Fruit fly (Drosophila melanogaster) whole organism, embryonic: ENCODE data around the gene CG32344.

Experiments
- Adf1 ChIP-seq: fragments of 200-800 bp; sonication (Bioruptor generic); IDR thresholded peaks from 2 replicates; pipeline ENCODE4 v1.3.6; 2022; ENCODE audit warnings: missing biosample characterization, missing genetic modification characterization
- CG10209 ChIP-seq: fragments of 200-800 bp; sonication (Bioruptor generic); optimal IDR thresholded peaks from 3 replicates; lab custom pipeline; 2017; ENCODE audit warnings: missing biosample characterization, mild to moderate bottlenecking, missing genetic modification characterization, missing genetic modification reagents
- CG10565 ChIP-seq: fragments of 200-800 bp; sonication (Bioruptor generic); optimal IDR thresholded peaks from 3 replicates; lab custom pipeline; 2016; ENCODE audit warnings: missing biosample characterization, mild to moderate bottlenecking, missing genetic modification characterization
- CG11696 ChIP-seq: fragments of 200-800 bp; sonication (Bioruptor generic); IDR thresholded peaks from 2 replicates; pipeline ENCODE4 v1.3.6; 2022; ENCODE audit warnings: missing biosample characterization, missing genetic modification characterization
- CG1233 ChIP-seq: fragments of 200-800 bp; sonication (Bioruptor generic); optimal IDR thresholded peaks from 4 replicates; lab custom pipeline; 2018; ENCODE audit warnings: missing biosample characterization, mild to moderate bottlenecking, missing genetic modification characterization
- CG13894 ChIP-seq: fragments of 200-800 bp; sonication (Bioruptor generic); optimal IDR thresholded peaks from 3 replicates; lab custom pipeline; 2018; ENCODE audit warnings: missing biosample characterization, mild to moderate bottlenecking, missing genetic modification characterization, moderate library complexity
- CG14050 ChIP-seq: fragments of 200-800 bp; sonication (Bioruptor generic); IDR thresholded peaks from 3 replicates; pipeline ENCODE4 v1.3.6; 2022; ENCODE audit warnings: missing biosample characterization, missing genetic modification characterization
- CG14965 ChIP-seq: fragments of 200-800 bp; sonication (Bioruptor generic); optimal IDR thresholded peaks from 2 replicates; lab custom pipeline; 2016; ENCODE audit warnings: missing biosample characterization, missing genetic modification characterization, borderline replicate concordance
- CG15073 ChIP-seq: fragments of 200-800 bp; sonication (Bioruptor generic); optimal IDR thresholded peaks from 2 replicates; lab custom pipeline; 2016; ENCODE audit warnings: missing biosample characterization, missing genetic modification characterization
- CG15696 ChIP-seq: fragments of 200-800 bp; sonication (Bioruptor generic); optimal IDR thresholded peaks from 2 replicates; lab custom pipeline; 2019; ENCODE audit warnings: missing biosample characterization, mild to moderate bottlenecking, missing genetic modification characterization, moderate library complexity
- CG16863 ChIP-seq: fragments of 200-800 bp; sonication (Bioruptor generic); optimal IDR thresholded peaks from 3 replicates; lab custom pipeline; 2016; ENCODE audit warnings: missing biosample characterization, missing genetic modification characterization
- CG17385 ChIP-seq: fragments of 200-800 bp; sonication (Bioruptor generic); optimal IDR thresholded peaks from 3 replicates; lab custom pipeline; 2018; ENCODE audit warnings: missing biosample characterization, mild to moderate bottlenecking, missing genetic modification characterization
- CG17802 ChIP-seq: fragments of 200-800 bp; sonication (Bioruptor generic); optimal IDR thresholded peaks from 2 replicates; lab custom pipeline; 2018; ENCODE audit warnings: missing biosample characterization, mild to moderate bottlenecking, missing genetic modification characterization, moderate library complexity
- CG2116 ChIP-seq: fragments of 200-800 bp; sonication (Bioruptor generic); optimal IDR thresholded peaks from 3 replicates; lab custom pipeline; 2018; ENCODE audit warnings: missing biosample characterization, mild to moderate bottlenecking, missing genetic modification characterization
- CG34224 ChIP-seq: fragments of 200-800 bp; sonication (Bioruptor generic); IDR thresholded peaks from 3 replicates; pipeline ENCODE4 v1.3.6; 2022; ENCODE audit warnings: missing biosample characterization, missing genetic modification characterization; ENCODE audit not compliant: partially characterized antibody
- CG3847 ChIP-seq: fragments of 200-800 bp; sonication (Bioruptor generic); IDR thresholded peaks from 2 replicates; pipeline ENCODE4 v1.3.6; 2022; ENCODE audit warnings: missing biosample characterization, missing genetic modification characterization
- CG4617 ChIP-seq: fragments of 200-800 bp; sonication (Bioruptor generic); optimal IDR thresholded peaks from 3 replicates; lab custom pipeline; 2016; ENCODE audit warnings: missing biosample characterization, missing genetic modification characterization, borderline replicate concordance
- CG5245 ChIP-seq: fragments of 200-800 bp; sonication (Bioruptor generic); optimal IDR thresholded peaks from 3 replicates; lab custom pipeline; 2016; ENCODE audit warnings: missing biosample characterization, missing genetic modification characterization
- CG9932 ChIP-seq: fragments of 200-800 bp; sonication (Bioruptor generic); IDR thresholded peaks from 2 replicates; pipeline ENCODE4 v1.3.6; 2022; ENCODE audit warnings: missing biosample characterization, missing genetic modification characterization
- CHES-1-like ChIP-seq: fragments of 200-800 bp; sonication (Bioruptor generic); optimal IDR thresholded peaks from 2 replicates; lab custom pipeline; 2016; ENCODE audit warnings: missing biosample characterization, missing genetic modification characterization
- D19B ChIP-seq: fragments of 200-800 bp; sonication (Bioruptor generic); optimal IDR thresholded peaks from 2 replicates; lab custom pipeline; 2017; ENCODE audit warnings: missing biosample characterization, mild to moderate bottlenecking, missing genetic modification characterization
- Deaf1 ChIP-seq: fragments of 200-800 bp; optimal IDR thresholded peaks from 3 replicates; lab custom pipeline; 2019; ENCODE audit warnings: missing biosample characterization, mild to moderate bottlenecking, missing genetic modification characterization, moderate library complexity
- Dfd ChIP-seq, 2 experiments: fragments of >200 bp; optimal IDR thresholded peaks; 2 replicates each; lab custom pipeline; 2017; ENCODE audit warnings: missing biosample characterization in 2 of 2, missing genetic modification characterization in 2 of 2
- Dip3 ChIP-seq: fragments of 200-800 bp; sonication (Bioruptor generic); optimal IDR thresholded peaks from 3 replicates; lab custom pipeline; 2016; ENCODE audit warnings: missing biosample characterization, missing genetic modification characterization
- Dp ChIP-seq: fragments of 200-800 bp; sonication (Bioruptor generic); optimal IDR thresholded peaks from 2 replicates; lab custom pipeline; 2018; ENCODE audit warnings: missing biosample characterization, mild to moderate bottlenecking, missing genetic modification characterization, moderate library complexity
- Drgx ChIP-seq: fragments of 200-800 bp; sonication (Bioruptor generic); IDR thresholded peaks from 2 replicates; pipeline ENCODE4 v1.3.6; 2022; ENCODE audit warnings: missing biosample characterization, missing genetic modification characterization
- Hand ChIP-seq: fragments of 200-800 bp; sonication (Bioruptor generic); optimal IDR thresholded peaks from 2 replicates; lab custom pipeline; 2017; ENCODE audit warnings: mild to moderate bottlenecking, missing biosample characterization, missing genetic modification reagents, missing genetic modification characterization
- Hmr ChIP-seq: fragments of 200-800 bp; sonication (Bioruptor generic); optimal IDR thresholded peaks from 3 replicates; lab custom pipeline; 2017; ENCODE audit warnings: mild to moderate bottlenecking, missing biosample characterization, missing genetic modification reagents, missing genetic modification characterization
- MTF-1 ChIP-seq: fragments of 200-800 bp; sonication (Bioruptor generic); optimal IDR thresholded peaks from 2 replicates; lab custom pipeline; 2018; ENCODE audit warnings: missing biosample characterization, mild to moderate bottlenecking, missing genetic modification characterization, borderline replicate concordance
- Mad ChIP-seq: fragments of 200-800 bp; sonication (Bioruptor generic); optimal IDR thresholded peaks from 2 replicates; lab custom pipeline; 2016; ENCODE audit warnings: missing biosample characterization, missing genetic modification characterization
- Neu2 ChIP-seq: fragments of 200-800 bp; sonication (Bioruptor generic); optimal IDR thresholded peaks from 3 replicates; lab custom pipeline; 2016; ENCODE audit warnings: missing biosample characterization, missing genetic modification characterization, borderline replicate concordance
- Nf-YB ChIP-seq: fragments of 200-800 bp; sonication (Bioruptor generic); optimal IDR thresholded peaks from 3 replicates; lab custom pipeline; 2019; ENCODE audit warnings: missing biosample characterization, mild to moderate bottlenecking, missing genetic modification characterization, moderate library complexity
- Opbp ChIP-seq: fragments of 200-800 bp; sonication (Bioruptor generic); IDR thresholded peaks from 3 replicates; pipeline ENCODE4 v1.3.6; 2022; ENCODE audit warnings: missing biosample characterization, missing genetic modification characterization; ENCODE audit not compliant: partially characterized antibody
- Ptx1 ChIP-seq: fragments of 200-800 bp; sonication (Bioruptor generic); IDR thresholded peaks from 2 replicates; pipeline ENCODE4 v1.3.6; 2022; ENCODE audit warnings: missing biosample characterization, missing genetic modification characterization
- ase ChIP-seq: fragments of 200-800 bp; sonication (Bioruptor generic); IDR thresholded peaks from 3 replicates; pipeline ENCODE4 v1.3.6; 2022; ENCODE audit warnings: missing biosample characterization, missing genetic modification characterization
- bigmax ChIP-seq: fragments of 200-800 bp; sonication (Bioruptor generic); optimal IDR thresholded peaks from 2 replicates; lab custom pipeline; 2018; ENCODE audit warnings: missing biosample characterization, mild to moderate bottlenecking, missing genetic modification characterization
- gsb-n ChIP-seq: fragments of 200-800 bp; sonication (Bioruptor generic); optimal IDR thresholded peaks from 3 replicates; lab custom pipeline; 2018; ENCODE audit warnings: missing biosample characterization, mild to moderate bottlenecking, missing genetic modification characterization
- hkb ChIP-seq, 2 experiments: fragments of 200-800 bp in 1 of 2; fragments of >200 bp in 1 of 2; sonication (Bioruptor generic) in 1 of 2; IDR thresholded peaks in 1 of 2; optimal IDR thresholded peaks in 1 of 2; 2 replicates each; pipeline versions ENCODE4 v1.3.6 to Lab custom; 2017 to 2022; ENCODE audit warnings: missing biosample characterization in 1 of 2, missing genetic modification characterization in 1 of 2
- inv ChIP-seq: fragments of 200-800 bp; sonication (Bioruptor generic); IDR thresholded peaks from 2 replicates; pipeline ENCODE4 v1.3.6; 2022; ENCODE audit warnings: missing biosample characterization, missing genetic modification characterization; ENCODE audit not compliant: partially characterized antibody
- lab ChIP-seq: fragments of 200-800 bp; sonication (Bioruptor generic); optimal IDR thresholded peaks from 3 replicates; lab custom pipeline; 2017; ENCODE audit warnings: missing biosample characterization, missing genetic modification characterization, mild to moderate bottlenecking, moderate library complexity, missing genetic modification reagents
- lmd ChIP-seq: fragments of 200-800 bp; sonication (Bioruptor generic); IDR thresholded peaks from 2 replicates; pipeline ENCODE4 v1.3.6; 2022; ENCODE audit warnings: missing biosample characterization, missing genetic modification characterization
- mirr ChIP-seq: fragments of 200-800 bp; sonication (Bioruptor generic); optimal IDR thresholded peaks from 3 replicates; lab custom pipeline; 2018; ENCODE audit warnings: missing biosample characterization, mild to moderate bottlenecking, missing genetic modification characterization
- odd ChIP-seq: fragments of 200-800 bp; sonication (Bioruptor generic); optimal IDR thresholded peaks from 2 replicates; lab custom pipeline; 2017; ENCODE audit warnings: missing biosample characterization, mild to moderate bottlenecking, missing genetic modification characterization
- pho ChIP-seq: fragments of 200-800 bp; sonication (Bioruptor generic); optimal IDR thresholded peaks from 2 replicates; lab custom pipeline; 2016; ENCODE audit warnings: missing biosample characterization, missing genetic modification characterization
- phol ChIP-seq: fragments of 200-800 bp; sonication (Bioruptor generic); optimal IDR thresholded peaks from 3 replicates; lab custom pipeline; 2018; ENCODE audit warnings: missing biosample characterization, mild to moderate bottlenecking, missing genetic modification characterization, moderate library complexity
- repo ChIP-seq: fragments of 200-800 bp; sonication (Bioruptor generic); optimal IDR thresholded peaks from 2 replicates; lab custom pipeline; 2016; ENCODE audit warnings: missing biosample characterization, missing genetic modification characterization
- ro ChIP-seq: fragments of 200-800 bp; sonication (Bioruptor generic); IDR thresholded peaks from 2 replicates; pipeline ENCODE4 v1.3.6; 2022; ENCODE audit warnings: missing biosample characterization, missing genetic modification characterization
- sim ChIP-seq: fragments of 200-800 bp; sonication (Bioruptor generic); IDR thresholded peaks from 2 replicates; pipeline ENCODE4 v1.3.6; 2022; ENCODE audit warnings: missing biosample characterization, missing genetic modification characterization
- tap ChIP-seq: fragments of 200-800 bp; optimal IDR thresholded peaks from 3 replicates; lab custom pipeline; 2019; ENCODE audit warnings: missing biosample characterization, mild to moderate bottlenecking, missing genetic modification characterization, moderate library complexity
- toy ChIP-seq: fragments of 200-800 bp; sonication (Bioruptor generic); IDR thresholded peaks from 2 replicates; pipeline ENCODE4 v1.3.6; 2022; ENCODE audit warnings: missing biosample characterization, missing genetic modification characterization

Gene CG32344

DNA sequence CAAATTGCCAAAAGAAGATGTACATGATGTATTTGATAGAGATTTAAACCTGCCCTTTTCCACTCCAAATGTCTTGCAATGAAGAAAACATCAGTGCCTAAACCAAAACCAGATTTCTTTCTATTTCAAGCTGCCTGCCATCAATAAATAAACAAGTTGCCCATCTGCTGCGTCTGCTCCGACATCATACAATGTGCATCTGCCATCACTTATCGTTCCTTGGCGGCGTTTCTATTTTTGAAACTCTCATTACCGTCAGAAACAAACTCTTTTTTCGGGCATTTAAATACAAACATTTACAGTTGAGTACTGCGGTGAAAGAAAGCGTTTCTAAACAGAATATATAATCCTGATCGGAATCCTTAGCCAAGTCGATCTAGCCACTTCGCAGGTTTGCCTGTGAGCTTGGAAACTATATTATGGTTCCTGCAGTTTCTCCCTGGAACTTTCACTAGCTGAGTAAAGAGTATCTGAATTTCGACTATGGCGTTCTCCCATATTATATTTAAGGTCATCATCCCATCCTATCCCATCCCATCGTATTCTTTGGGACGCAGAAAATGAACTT, 29.6 kb downstream of the CG32344 start (continued):
- no peak for TF ChIP-seq CG14965
- TF ChIP-seq lab = no peak
- no peak for TF ChIP-seq Ptx1
- TF ChIP-seq CG1233 = peak; percentile 13
- no peak for TF ChIP-seq Hand
- TF ChIP-seq Mad (GFP tag; lab: Kevin White, UChicago) = no peak
- no peak for TF ChIP-seq CG2116 (GFP tag; lab: Kevin White, UChicago)
- TF ChIP-seq Dip3 (GFP tag; lab: Kevin White, UChicago) = no peak
- TF ChIP-seq phol (tag; lab: Kevin White, UChicago) = peak; percentile 62
- no peak for TF ChIP-seq CG17802 (tag; lab: Kevin White, UChicago)
- TF ChIP-seq mirr (GFP tag; lab: Kevin White, UChicago) = no peak
- TF ChIP-seq Dp (GFP tag; lab: Kevin White, UChicago) = no peak
- no peak for TF ChIP-seq CG17385
- TF ChIP-seq pho (GFP tag; lab: Kevin White, UChicago) = no peak
- TF ChIP-seq lmd (GFP tag; lab: Robert Waterston, UW) = peak; percentile 14; the same call in 1 of the 2 replicates
- peak; percentile 23 for TF ChIP-seq CG10209 (GFP tag; lab: Kevin White, UChicago)
- TF ChIP-seq Drgx (GFP tag; lab: Robert Waterston, UW) = no peak
- no peak for TF ChIP-seq CG10565 (GFP tag; lab: Kevin White, UChicago)
- peak; percentile 56 for TF ChIP-seq CG15696
- TF ChIP-seq CG16863 (GFP tag; lab: Kevin White, UChicago) = peak; percentile 31
- TF ChIP-seq CG15073 (GFP tag; lab: Kevin White, UChicago) = no peak
- no peak for TF ChIP-seq bigmax (GFP tag; lab: Kevin White, UChicago)
- no peak for TF ChIP-seq repo (GFP tag; lab: Kevin White, UChicago)
- no peak for TF ChIP-seq Adf1 (GFP tag; lab: Robert Waterston, UW)
- TF ChIP-seq Nf-YB = peak; percentile 15
- no peak for TF ChIP-seq Hmr
- no peak for TF ChIP-seq CG4617
- peak; percentile 22 for TF ChIP-seq CG5245 (GFP tag; lab: Kevin White, UChicago)
- TF ChIP-seq CG34224 (GFP tag; lab: Robert Waterston, UW) = no peak
- TF ChIP-seq ro (GFP tag; lab: Robert Waterston, UW) = no peak
- no peak for TF ChIP-seq Deaf1
- no peak for TF ChIP-seq inv (GFP tag; lab: Robert Waterston, UW)
- TF ChIP-seq CG3847 (GFP tag; lab: Robert Waterston, UW) = no peak
- no peak for TF ChIP-seq CG14050
- no peak for TF ChIP-seq D19B (GFP tag; lab: Kevin White, UChicago)
- no peak for TF ChIP-seq CG9932 (GFP tag; lab: Robert Waterston, UW)
- TF ChIP-seq CG13894 = no peak
- no peak for TF ChIP-seq tap
- TF ChIP-seq CG11696 (GFP tag; lab: Robert Waterston, UW) = no peak
- TF ChIP-seq toy (GFP tag; lab: Robert Waterston, UW) = no peak
- TF ChIP-seq odd (GFP tag; lab: Kevin White, UChicago) = no peak
- no peak for TF ChIP-seq Opbp
- TF ChIP-seq ase (GFP tag; lab: Robert Waterston, UW) = no peak
- no peak for TF ChIP-seq MTF-1 (GFP tag; lab: Kevin White, UChicago)
- TF ChIP-seq Dfd (GFP tag; optimal IDR thresholded peaks at IDR 0.05; lab: Kevin White, UChicago) = no peak
- peak; percentile 8 for TF ChIP-seq CHES-1-like (GFP tag; lab: Kevin White, UChicago)
- TF ChIP-seq sim (GFP tag; lab: Robert Waterston, UW) = no peak
- no peak for TF ChIP-seq gsb-n
- TF ChIP-seq hkb (optimal IDR thresholded peaks at IDR 0.05; lab: Kevin White, UChicago) = no peak
- no peak for TF ChIP-seq hkb (GFP tag; IDR thresholded peaks at IDR 0.05; lab: Robert Waterston, UW)
- TF ChIP-seq Neu2 (GFP tag; lab: Kevin White, UChicago) = no peak
